Fruit fly (Drosophila melanogaster) whole organism, pupa: ENCODE results near the gene CG32755.
"Not testable (repeated sequence)": the region's sequence is repeated elsewhere in the genome, so short reads cannot be mapped to it uniquely, and the experiment has no call there.

Experiments
- CG10348 ChIP-seq: fragments of 200-800 bp; sonication (Bioruptor generic); IDR thresholded peaks from 2 replicates; pipeline ENCODE4 v1.3.6; 2022; ENCODE audit warnings: missing biosample characterization, missing genetic modification characterization
- CG12605 ChIP-seq: fragments of 200-800 bp; sonication (Bioruptor generic); IDR thresholded peaks from 2 replicates; pipeline ENCODE4 v1.3.6; 2022; ENCODE audit warnings: missing biosample characterization, missing genetic modification characterization
- CG13204 ChIP-seq: fragments of 200-800 bp; sonication (Bioruptor generic); optimal IDR thresholded peaks from 2 replicates; lab custom pipeline; 2018; ENCODE audit warnings: missing biosample characterization, mild to moderate bottlenecking, missing genetic modification characterization, moderate library complexity
- CG14655 ChIP-seq: fragments of 200-800 bp; sonication (Bioruptor generic); optimal IDR thresholded peaks from 3 replicates; lab custom pipeline; 2017; ENCODE audit warnings: mild to moderate bottlenecking, missing biosample characterization, missing genetic modification reagents, missing genetic modification characterization
- CG15710 ChIP-seq: fragments of 200-800 bp; sonication (Bioruptor generic); optimal IDR thresholded peaks from 2 replicates; lab custom pipeline; 2018; ENCODE audit warnings: missing biosample characterization, mild to moderate bottlenecking, missing genetic modification characterization, moderate library complexity
- CG17806 ChIP-seq: fragments of 200-800 bp; sonication (Bioruptor generic); optimal IDR thresholded peaks from 2 replicates; lab custom pipeline; 2018; ENCODE audit warnings: missing biosample characterization, mild to moderate bottlenecking, missing genetic modification characterization, moderate library complexity
- CG32121 ChIP-seq: fragments of 200-800 bp; sonication (Bioruptor generic); IDR thresholded peaks from 2 replicates; pipeline ENCODE4 v1.3.6; 2022; ENCODE audit warnings: missing biosample characterization, missing genetic modification characterization
- CG34367 ChIP-seq: fragments of 200-800 bp; sonication (Bioruptor generic); optimal IDR thresholded peaks from 2 replicates; lab custom pipeline; 2018; ENCODE audit warnings: missing biosample characterization, mild to moderate bottlenecking, missing genetic modification characterization
- CG4496 ChIP-seq: fragments of 200-800 bp; sonication (Bioruptor generic); IDR thresholded peaks from 3 replicates; pipeline ENCODE4 v1.3.6; 2022; ENCODE audit warnings: missing biosample characterization, missing genetic modification characterization
- CG8159 ChIP-seq: fragments of 200-800 bp; sonication (Bioruptor generic); optimal IDR thresholded peaks from 3 replicates; lab custom pipeline; 2018; ENCODE audit warnings: missing biosample characterization, mild to moderate bottlenecking, missing genetic modification characterization, moderate library complexity
- CG8301 ChIP-seq: fragments of 200-800 bp; sonication (Bioruptor generic); optimal IDR thresholded peaks from 2 replicates; lab custom pipeline; 2018; ENCODE audit warnings: missing biosample characterization, mild to moderate bottlenecking, missing genetic modification characterization
- CG9948 ChIP-seq: fragments of 200-800 bp; sonication (Bioruptor generic); optimal IDR thresholded peaks from 2 replicates; lab custom pipeline; 2018; ENCODE audit warnings: missing biosample characterization, mild to moderate bottlenecking, missing genetic modification characterization, moderate library complexity
- D1 ChIP-seq: fragments of 200-800 bp; sonication (Bioruptor generic); optimal IDR thresholded peaks from 2 replicates; lab custom pipeline; 2018; ENCODE audit warnings: missing biosample characterization, mild to moderate bottlenecking, missing genetic modification characterization, moderate library complexity
- EcR ChIP-seq: fragments of 200-800 bp; sonication (Bioruptor generic); optimal IDR thresholded peaks from 3 replicates; lab custom pipeline; 2019; ENCODE audit warnings: missing biosample characterization, missing genetic modification characterization, mild to moderate bottlenecking, moderate library complexity, missing genetic modification reagents
- Ets98B ChIP-seq: fragments of 200-800 bp; sonication (Bioruptor generic); IDR thresholded peaks from 2 replicates; pipeline ENCODE4 v1.3.6; 2022; ENCODE audit warnings: missing biosample characterization, missing genetic modification characterization
- Pif1A ChIP-seq: fragments of 200-800 bp; sonication (Bioruptor generic); optimal IDR thresholded peaks from 3 replicates; lab custom pipeline; 2016; ENCODE audit warnings: missing biosample characterization, missing genetic modification characterization
- Pif1B ChIP-seq: fragments of 200-800 bp; sonication (Bioruptor generic); optimal IDR thresholded peaks from 3 replicates; lab custom pipeline; 2016; ENCODE audit warnings: missing biosample characterization, missing genetic modification characterization
- Snoo ChIP-seq: fragments of 200-800 bp; sonication (Bioruptor generic); optimal IDR thresholded peaks from 3 replicates; lab custom pipeline; 2017; ENCODE audit warnings: missing biosample characterization, mild to moderate bottlenecking, missing genetic modification characterization, inconsistent platforms
- fd96Ca ChIP-seq: fragments of 200-800 bp; sonication (Bioruptor generic); IDR thresholded peaks from 3 replicates; pipeline ENCODE4 v1.3.6; 2022; ENCODE audit warnings: missing biosample characterization, missing genetic modification characterization
- gl ChIP-seq: fragments of 200-800 bp; sonication (Bioruptor generic); optimal IDR thresholded peaks from 2 replicates; lab custom pipeline; 2018; ENCODE audit warnings: missing biosample characterization, mild to moderate bottlenecking, missing genetic modification characterization
- rn ChIP-seq: fragments of 200-800 bp; sonication (Bioruptor generic); IDR thresholded peaks from 2 replicates; pipeline ENCODE4 v1.3.6; 2022; ENCODE audit warnings: missing biosample characterization, missing genetic modification characterization

The CG32755 gene

DNA sequence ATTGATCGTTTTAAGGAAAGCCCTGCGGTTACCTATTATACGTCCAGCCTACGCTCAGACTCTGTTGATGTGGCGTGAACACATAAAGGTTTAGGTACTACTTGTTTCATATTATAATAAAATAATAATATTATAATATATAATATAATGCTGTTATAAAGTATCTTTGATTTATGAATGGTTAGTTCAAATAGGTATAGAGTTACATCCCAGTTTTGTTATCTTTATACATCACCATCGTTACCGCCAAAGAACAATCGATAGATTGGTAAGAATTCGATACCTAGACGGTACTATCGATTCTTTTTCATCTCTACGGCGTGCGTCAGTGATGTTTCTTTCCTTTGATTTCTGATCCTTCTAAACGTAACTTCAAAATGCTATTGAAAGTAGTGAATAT is 7.7 kb upstream of the CG32755 start, which contains the start of gene CG12728:
Gene CG12728, plus strand, starts transcription at position 301 of the 400 bp plus-strand sequence.
- TF ChIP-seq CG8301 (tag; lab: Kevin White, UChicago); Pif1B (GFP tag; lab: Kevin White, UChicago); CG4496 (GFP tag; lab: Robert Waterston, UW): not testable (repeated sequence)

DNA sequence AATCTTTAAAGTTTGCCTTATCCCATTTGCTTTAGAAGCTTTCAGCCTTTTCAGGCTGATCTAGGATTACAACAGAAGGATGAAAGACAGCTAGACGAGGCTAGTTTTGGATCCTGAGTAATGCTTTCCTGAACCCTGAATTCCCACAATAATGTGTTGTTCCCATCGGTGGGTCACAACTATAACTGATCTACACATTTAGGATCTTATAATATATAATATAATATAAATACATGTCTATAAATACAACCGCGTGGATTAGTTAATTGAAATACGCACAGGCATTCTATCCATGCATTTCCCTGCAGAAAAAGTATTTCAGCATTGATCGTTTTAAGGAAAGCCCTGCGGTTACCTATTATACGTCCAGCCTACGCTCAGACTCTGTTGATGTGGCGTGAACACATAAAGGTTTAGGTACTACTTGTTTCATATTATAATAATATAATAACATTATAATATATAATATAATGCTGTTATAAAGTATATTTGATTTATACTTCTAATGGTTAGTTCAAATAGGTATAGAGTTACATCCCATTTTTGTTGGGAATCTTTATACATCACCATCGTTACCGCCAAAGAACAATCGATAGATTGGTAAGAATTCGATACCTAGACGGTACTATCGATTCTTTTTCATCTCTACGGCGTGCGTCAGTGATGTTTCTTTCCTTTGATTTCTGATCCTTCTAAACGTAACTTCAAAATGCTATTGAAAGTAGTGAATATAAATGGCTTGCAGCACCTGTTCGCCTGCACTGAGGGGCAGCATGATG is 4.8 kb upstream of the CG32755 start, which contains the start of gene CG32756:
Gene CG32756, plus strand, starts transcription at position 631 of the 779 bp plus-strand sequence.
- TF ChIP-seq rn (GFP tag; lab: Robert Waterston, UW); CG9948 (tag; lab: Kevin White, UChicago); Ets98B (GFP tag; lab: Robert Waterston, UW): not testable (repeated sequence)

DNA sequence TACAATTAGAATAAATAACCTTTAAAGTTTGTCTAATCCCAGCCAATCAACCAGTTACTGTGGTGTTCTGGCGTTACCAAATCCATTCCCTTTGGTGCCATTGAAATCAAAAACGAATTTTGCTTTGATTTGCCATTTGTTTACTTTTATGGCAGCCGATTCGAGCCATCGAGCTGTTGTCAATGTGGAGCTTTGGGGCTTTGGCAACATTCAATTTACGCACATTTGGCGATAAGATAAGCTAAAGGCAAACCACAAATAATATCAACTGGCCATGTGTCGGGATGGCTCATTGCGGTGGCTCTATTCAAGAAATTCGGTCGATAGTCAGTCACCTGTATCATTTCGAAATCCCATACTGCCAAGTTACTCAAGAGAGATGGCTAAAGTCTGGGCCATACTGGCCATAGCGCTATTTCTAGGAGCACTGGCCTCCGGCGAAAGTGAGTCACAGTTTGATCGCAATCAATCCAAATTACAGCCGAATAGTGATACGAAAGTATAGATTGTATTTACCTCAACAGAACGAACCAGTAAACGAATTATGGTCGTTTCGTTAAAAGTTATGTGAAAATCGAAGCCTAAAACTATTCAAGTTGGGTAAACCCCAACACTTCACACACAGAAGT is 2.1 kb upstream of the CG32755 start, which contains the start of gene CG6041:
Gene CG6041, plus strand, starts transcription at position 291 of the 629 bp plus-strand sequence.
- no peak for TF ChIP-seq CG4496 (GFP tag; lab: Robert Waterston, UW)
- TF ChIP-seq rn (GFP tag; lab: Robert Waterston, UW), result no peak
- TF ChIP-seq D1 (tag; lab: Kevin White, UChicago), result no peak
- TF ChIP-seq CG32121 (GFP tag; lab: Robert Waterston, UW), result no peak
- TF ChIP-seq gl, result no peak
- TF ChIP-seq Ets98B (GFP tag; lab: Robert Waterston, UW), result no peak
- TF ChIP-seq CG8159 (tag; lab: Kevin White, UChicago), result no peak
- TF ChIP-seq CG12605 (GFP tag; lab: Robert Waterston, UW), result no peak
- TF ChIP-seq, all 21 proteins: peak for 0

DNA sequence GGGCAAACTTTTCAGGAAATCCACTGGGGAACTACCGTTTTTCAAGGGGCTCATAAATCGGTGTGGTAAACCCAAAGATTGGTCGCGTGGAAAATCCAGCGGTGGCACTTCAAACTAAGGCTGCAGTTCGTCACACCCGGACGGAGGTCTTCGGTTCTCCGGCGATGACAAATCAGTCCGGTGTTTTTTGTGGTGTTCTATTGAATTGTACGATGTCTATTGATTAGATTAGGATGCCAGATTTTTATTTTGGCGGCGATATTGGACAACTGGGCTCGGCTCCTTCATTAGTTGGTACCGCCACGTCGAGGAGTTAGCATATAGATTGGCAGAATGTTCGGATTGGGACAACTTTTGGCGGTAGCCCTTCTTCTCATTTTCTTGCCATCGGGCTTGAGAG is 2.2 kb downstream of the CG32755 start, which contains the start of gene CG6048:
Gene CG6048, plus strand, starts transcription at position 301 of the 400 bp plus-strand sequence.
- TF ChIP-seq CG15710 (tag; lab: Kevin White, UChicago) (no peak), CG32121 (GFP tag; lab: Robert Waterston, UW) (no peak), CG17806 (tag; lab: Kevin White, UChicago) (no peak), CG9948 (tag; lab: Kevin White, UChicago) (no peak), CG14655 (GFP tag; lab: Kevin White, UChicago) (no peak), CG13204 (no peak), Pif1B (GFP tag; lab: Kevin White, UChicago) (no peak), Snoo (tag; lab: Kevin White, UChicago) (no peak), Ets98B (GFP tag; lab: Robert Waterston, UW) (no peak), rn (GFP tag; lab: Robert Waterston, UW) (no peak), CG4496 (GFP tag; lab: Robert Waterston, UW) (no peak), CG8159 (tag; lab: Kevin White, UChicago) (no peak), CG34367 (tag; lab: Kevin White, UChicago) (no peak), fd96Ca (GFP tag; lab: Robert Waterston, UW) (no peak), EcR (no peak), CG12605 (GFP tag; lab: Robert Waterston, UW) (no peak), Pif1A (no peak)
- TF ChIP-seq, all 21 proteins: peak for 0

DNA sequence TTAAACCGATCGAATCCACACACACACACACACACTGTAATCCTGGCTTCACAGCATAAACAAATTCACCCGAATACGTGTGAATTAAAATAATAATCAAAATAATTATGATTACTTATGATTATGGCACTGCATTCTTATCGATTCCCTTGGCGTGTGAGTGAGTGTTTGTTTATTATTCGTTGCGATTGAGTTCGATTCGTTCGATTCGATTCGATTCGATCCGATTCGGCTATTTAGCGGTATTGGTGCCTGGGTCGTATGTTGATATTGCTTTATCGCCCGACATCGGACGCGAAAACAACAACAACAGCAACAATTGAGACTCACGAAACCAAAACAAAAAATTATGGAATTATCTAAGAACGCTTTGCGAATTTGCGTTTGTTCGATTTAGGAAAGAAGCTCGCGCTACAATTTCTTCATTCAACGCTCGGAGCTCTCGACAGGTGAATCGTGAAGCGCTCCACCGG is 5.2 kb downstream of the CG32755 start, which contains the start of gene CG6067:
Gene CG6067, plus strand, starts transcription at position 423 of the 473 bp plus-strand sequence.
- no peak for TF ChIP-seq gl
- TF ChIP-seq CG34367 (tag; lab: Kevin White, UChicago), result no peak
- no peak for TF ChIP-seq Snoo (tag; lab: Kevin White, UChicago)
- TF ChIP-seq D1 (tag; lab: Kevin White, UChicago), result no peak
- TF ChIP-seq Pif1A, result no peak
- TF ChIP-seq CG32121 (GFP tag; lab: Robert Waterston, UW), result no peak
- no peak for TF ChIP-seq CG14655 (GFP tag; lab: Kevin White, UChicago)
- TF ChIP-seq CG17806 (tag; lab: Kevin White, UChicago), result no peak
- TF ChIP-seq CG15710 (tag; lab: Kevin White, UChicago), result no peak
- TF ChIP-seq CG8301 (tag; lab: Kevin White, UChicago), result no peak
- TF ChIP-seq CG10348 (GFP tag; lab: Robert Waterston, UW), result no peak
- TF ChIP-seq EcR, result no peak
- TF ChIP-seq CG13204, result no peak
- TF ChIP-seq rn (GFP tag; lab: Robert Waterston, UW), result no peak
- TF ChIP-seq CG9948 (tag; lab: Kevin White, UChicago), result no peak
- no peak for TF ChIP-seq Pif1B (GFP tag; lab: Kevin White, UChicago)
- TF ChIP-seq CG12605 (GFP tag; lab: Robert Waterston, UW), result no peak
- no peak for TF ChIP-seq CG8159 (tag; lab: Kevin White, UChicago)
